Worm (Caenorhabditis elegans): ENCODE data around the gene haf-2.

Gene haf-2

DNA sequence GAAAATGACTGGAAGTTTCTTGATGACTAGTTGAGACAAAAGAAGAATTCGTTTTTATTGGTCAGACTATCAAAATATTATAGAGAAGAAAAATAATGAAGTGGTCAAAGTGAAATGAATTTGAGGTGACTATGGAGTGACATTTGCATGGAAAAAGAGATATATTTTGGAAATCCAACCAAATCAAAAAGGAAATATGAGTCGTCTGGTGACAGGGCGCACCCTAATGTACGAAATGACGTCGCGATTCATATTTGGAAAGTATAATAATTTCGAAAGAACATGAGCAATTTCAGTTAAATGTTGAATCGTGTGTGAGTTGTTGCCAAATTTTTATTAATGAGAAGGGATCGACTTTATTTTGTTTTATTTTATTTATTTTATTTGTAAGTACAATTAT lies 38.8 kb downstream of the haf-2 start, which contains the start of gene F21D12.2:
Gene F21D12.2, plus strand, starts transcription at position 301 of the 400 bp plus-strand sequence.
- TF ChIP-seq lin-39 (tag; optimal IDR thresholded peaks at IDR 0.05), result no peak
- no peak for TF ChIP-seq aly-2 (tag; optimal IDR thresholded peaks at IDR 0.05)
- TF ChIP-seq mbf-1 (tag; optimal IDR thresholded peaks at IDR 0.05), result no peak
- no peak for TF ChIP-seq lsy-2 (tag; optimal IDR thresholded peaks at IDR 0.05)
- TF ChIP-seq ztf-4 (tag; optimal IDR thresholded peaks at IDR 0.05), result no peak
- no peak for TF ChIP-seq elt-3 (tag; optimal IDR thresholded peaks at IDR 0.05)
- no peak for TF ChIP-seq nhr-237 (tag; optimal IDR thresholded peaks at IDR 0.05)

DNA sequence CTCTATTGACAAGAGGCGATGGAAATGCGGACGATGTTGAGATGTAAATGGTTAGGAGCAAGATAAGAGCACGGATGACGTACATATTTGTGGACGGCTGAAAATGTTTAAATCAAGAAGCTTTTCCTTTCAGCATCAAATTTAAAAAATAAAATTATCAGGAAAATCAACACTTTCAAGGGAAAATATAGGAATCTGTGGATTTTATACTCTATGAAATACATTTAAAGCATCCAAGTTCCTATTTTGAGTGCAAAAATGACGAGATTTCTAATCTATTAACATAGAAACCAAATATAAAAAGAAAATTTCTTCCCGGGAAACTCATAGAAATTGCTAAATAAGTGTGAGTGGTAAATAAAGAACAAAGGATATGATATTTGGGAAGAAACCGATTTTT lies 42.1 kb downstream of the haf-2 start, which contains the start of gene F45E12.6:
Gene F45E12.6, minus strand, starts transcription at position 101 of the 400 bp plus-strand sequence.
- TF ChIP-seq skn-1 (tag; optimal IDR thresholded peaks at IDR 0.05) (no peak), lin-13 (GFP tag; optimal IDR thresholded peaks at IDR 0.05) (no peak), unc-55 (GFP tag; optimal IDR thresholded peaks at IDR 0.05) (no peak), nhr-25 (tag; optimal IDR thresholded peaks at IDR 0.05) (no peak)

DNA sequence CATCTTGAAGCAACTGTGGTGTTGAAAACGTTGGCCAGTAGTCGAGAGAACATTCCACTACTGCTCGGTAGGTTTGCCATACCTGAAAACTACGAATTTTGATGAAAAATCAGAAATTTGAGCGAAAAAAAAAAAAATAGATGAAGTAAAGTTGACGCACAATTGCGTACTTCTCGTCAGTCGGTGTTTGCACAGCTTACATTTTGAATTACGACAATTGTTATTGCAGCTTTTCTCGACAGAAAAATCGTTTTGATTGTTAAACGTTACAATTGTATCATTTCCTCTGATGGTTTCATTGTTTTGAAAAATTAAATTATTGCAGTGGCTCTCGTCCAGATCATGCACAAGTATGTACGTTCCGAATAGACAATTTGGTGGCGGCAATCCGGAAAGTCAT lies 46.2 kb downstream of the haf-2 start, which contains the start of the genes F45E12.5 and cnep-1:
Gene F45E12.5, minus strand, starts transcription at position 93 of the 400 bp plus-strand sequence.
Gene cnep-1, plus strand, starts transcription at position 326 of the 400 bp plus-strand sequence.
- TF ChIP-seq nhr-129 (tag; optimal IDR thresholded peaks at IDR 0.05) (peak; percentile 41), lsy-2 (tag; optimal IDR thresholded peaks at IDR 0.05) (peak in 1 of 2 experiments; percentile 37), C34F6.9 (tag; optimal IDR thresholded peaks at IDR 0.05) (peak; percentile 48), nhr-237 (tag; optimal IDR thresholded peaks at IDR 0.05) (no peak), unc-55 (GFP tag; optimal IDR thresholded peaks at IDR 0.05) (peak; percentile 36), crh-2 (tag; optimal IDR thresholded peaks at IDR 0.05) (no peak)

DNA sequence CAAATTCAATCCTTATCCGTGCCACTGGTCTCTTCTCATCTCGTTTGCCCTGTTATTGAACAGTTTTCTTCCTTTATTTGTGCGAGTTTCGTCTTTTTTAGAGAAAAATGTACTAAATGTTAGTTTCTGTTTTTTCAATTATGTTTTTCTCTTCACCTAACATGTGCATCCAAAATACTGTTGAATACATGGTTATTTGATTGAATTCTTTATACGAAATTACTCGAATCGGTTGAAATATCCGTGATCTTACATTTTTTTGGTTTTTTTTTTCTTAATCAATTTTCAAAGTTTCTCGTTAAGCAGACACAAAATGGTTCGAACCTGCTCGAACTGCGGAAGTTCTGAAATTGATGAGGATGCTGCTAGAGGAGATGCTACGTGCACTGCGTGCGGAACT lies 50.7 kb downstream of the haf-2 start, which contains the start of gene brf-1:
Gene brf-1, plus strand, starts transcription at position 301 of the 400 bp plus-strand sequence.
- TF ChIP-seq nhr-129 (tag; optimal IDR thresholded peaks at IDR 0.05) (no peak), alr-1 (tag; optimal IDR thresholded peaks at IDR 0.05) (no peak)
